Fruit fly (Drosophila melanogaster): ENCODE results near the gene Ras64B.

DNA sequence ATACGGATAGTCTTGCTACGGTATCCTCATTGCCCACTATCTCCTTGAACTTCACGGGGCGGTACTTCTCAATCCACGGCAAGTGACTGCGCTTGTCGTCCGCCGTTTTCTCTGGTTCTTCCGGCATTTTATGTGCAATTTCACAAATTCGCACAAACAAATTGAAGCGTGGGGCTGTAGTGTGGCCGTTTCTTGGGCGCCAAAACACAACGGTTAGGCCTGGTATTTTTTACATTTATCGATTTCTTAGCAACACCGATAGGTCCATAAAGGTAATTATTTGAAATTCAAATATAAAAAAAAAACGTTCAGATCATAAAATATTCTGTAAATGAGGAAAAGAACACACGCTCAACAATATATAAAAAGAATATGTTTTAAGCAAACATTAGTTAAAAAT lies 3.0 kb upstream of the Ras64B start, which contains the start of gene RfC4:
- TF ChIP-seq br (optimal IDR thresholded peaks at IDR 0.05) (no peak), CG2199 (GFP tag; IDR thresholded peaks at IDR 0.05) (no peak), CG6765 (GFP tag; optimal IDR thresholded peaks at IDR 0.05) (no peak)

Data from whole organism, embryonic.